Fruit fly (Drosophila melanogaster) whole organism, pupa: Measurements from ENCODE around the gene CG13003.
A peak's percentile ranks its signal among the peaks of the same experiment; 100 is the strongest.

Experiments used
- CG15710 ChIP-seq: fragments of 200-800 bp; sonication (Bioruptor generic); optimal IDR thresholded peaks from 2 replicates; lab custom pipeline; 2018; ENCODE audit warnings: missing biosample characterization, mild to moderate bottlenecking, missing genetic modification characterization, moderate library complexity
- CG8301 ChIP-seq: fragments of 200-800 bp; sonication (Bioruptor generic); optimal IDR thresholded peaks from 2 replicates; lab custom pipeline; 2018; ENCODE audit warnings: missing biosample characterization, mild to moderate bottlenecking, missing genetic modification characterization
- EcR ChIP-seq: fragments of 200-800 bp; sonication (Bioruptor generic); optimal IDR thresholded peaks from 3 replicates; lab custom pipeline; 2019; ENCODE audit warnings: missing biosample characterization, missing genetic modification characterization, mild to moderate bottlenecking, moderate library complexity, missing genetic modification reagents
- Pif1B ChIP-seq: fragments of 200-800 bp; sonication (Bioruptor generic); optimal IDR thresholded peaks from 3 replicates; lab custom pipeline; 2016; ENCODE audit warnings: missing biosample characterization, missing genetic modification characterization
- fd96Ca ChIP-seq: fragments of 200-800 bp; sonication (Bioruptor generic); IDR thresholded peaks from 3 replicates; pipeline ENCODE4 v1.3.6; 2022; ENCODE audit warnings: missing biosample characterization, missing genetic modification characterization
- rn ChIP-seq: fragments of 200-800 bp; sonication (Bioruptor generic); IDR thresholded peaks from 2 replicates; pipeline ENCODE4 v1.3.6; 2022; ENCODE audit warnings: missing biosample characterization, missing genetic modification characterization

DNA sequence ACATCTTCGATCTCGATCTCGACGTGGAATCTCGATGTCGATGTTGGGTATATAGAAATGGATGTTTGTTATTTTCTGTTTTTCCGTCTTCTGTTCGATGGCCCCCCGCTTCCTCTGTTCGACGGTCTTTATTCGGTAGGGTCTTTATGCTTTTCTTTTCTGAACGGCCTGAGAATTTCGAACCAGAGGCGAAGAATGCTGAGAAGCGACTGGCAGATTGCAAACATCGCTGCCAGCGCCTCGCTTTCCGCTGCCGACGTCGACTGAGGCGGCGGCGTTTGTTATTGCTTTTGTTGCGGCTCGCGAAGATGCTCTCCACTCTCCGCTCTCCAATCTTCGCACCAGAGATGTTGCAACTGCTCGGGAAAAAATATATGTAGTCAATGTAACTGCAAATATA is 41.0 kb downstream of the CG13003 start, which contains the start of the genes CG13004 and CG46306:
- TF ChIP-seq EcR (GFP tag; lab: Kevin White, UChicago) (peak; percentile 21), fd96Ca (GFP tag; lab: Robert Waterston, UW) (no peak), rn (no peak), CG8301 (tag; lab: Kevin White, UChicago) (no peak), CG15710 (tag; lab: Kevin White, UChicago) (no peak), Pif1B (GFP tag; lab: Kevin White, UChicago) (no peak)
